Fruit fly (Drosophila melanogaster): Measurements from ENCODE around the gene CG7582.

DNA sequence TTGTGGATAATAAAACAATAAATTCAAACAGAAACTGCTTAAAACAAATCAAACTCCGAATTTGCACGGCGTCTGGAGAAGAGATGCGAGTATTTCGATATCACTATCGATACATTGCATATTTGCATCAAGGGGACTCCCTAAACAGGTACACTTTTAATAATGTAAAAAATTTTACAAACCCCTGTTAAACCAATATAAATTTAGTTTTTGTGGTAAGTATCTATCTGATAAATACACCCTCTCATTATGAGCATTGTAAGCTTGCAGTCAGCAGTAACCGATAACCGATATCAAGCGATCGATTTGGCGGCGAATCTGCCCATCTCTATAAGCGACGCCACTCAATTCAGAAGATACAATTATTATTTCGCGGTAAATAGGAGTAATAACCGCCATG, 6.7 kb downstream of the CG7582 start, which contains the start of the genes Bub3 and Cap-D2:
- TF ChIP-seq pan (optimal IDR thresholded peaks at IDR 0.05): no peak
- TF ChIP-seq Dll (optimal IDR thresholded peaks at IDR 0.05): no peak

Measured in whole organism.